Fruit fly (Drosophila melanogaster) Kc167 (cell line): ENCODE data around the gene g.

Experiments
- Myc ChIP-seq: fragments of >200 bp; optimal IDR thresholded peaks from 2 replicates; lab custom pipeline; 2017; ENCODE audit warnings: missing external identifiers
- Sin3A ChIP-seq: fragments of >200 bp; optimal IDR thresholded peaks from 2 replicates; lab custom pipeline; 2018; ENCODE audit warnings: missing external identifiers
- h ChIP-seq: fragments of >200 bp; optimal IDR thresholded peaks from 3 replicates; lab custom pipeline; 2018; ENCODE audit warnings: missing external identifiers
- insv ChIP-seq: fragments of >200 bp; optimal IDR thresholded peaks from 3 replicates; lab custom pipeline; 2018; ENCODE audit warnings: missing external identifiers
- psq ChIP-seq: fragments of >200 bp; optimal IDR thresholded peaks from 2 replicates; lab custom pipeline; 2017; ENCODE audit warnings: missing external identifiers
- ttk ChIP-seq: sonication (Bioruptor generic); optimal IDR thresholded peaks from 2 replicates; lab custom pipeline; 2017; ENCODE audit warnings: missing external identifiers

Gene g

dm6 chrX:13747635-13748467, 11.8 kb upstream of the g start:
- TF ChIP-seq Myc (lab: Kevin White, UChicago) (no peak), h (lab: Kevin White, UChicago) (no peak), psq (lab: Kevin White, UChicago) (no peak), ttk (lab: Kevin White, UChicago) (no peak), insv (lab: Kevin White, UChicago) (no peak), Sin3A (lab: Kevin White, UChicago) (no peak)

dm6 chrX:13747052-13747451, 11.0 kb upstream of the g start:
- no peak for TF ChIP-seq insv (lab: Kevin White, UChicago)
- no peak for TF ChIP-seq h (lab: Kevin White, UChicago)
- TF ChIP-seq ttk (lab: Kevin White, UChicago): no peak
- TF ChIP-seq psq (lab: Kevin White, UChicago): no peak
- TF ChIP-seq Myc (lab: Kevin White, UChicago): no peak
- TF ChIP-seq Sin3A (lab: Kevin White, UChicago): no peak

- TF ChIP-seq psq (lab: Kevin White, UChicago): no peak
- TF ChIP-seq insv (lab: Kevin White, UChicago): no peak
- TF ChIP-seq h (lab: Kevin White, UChicago): no peak
- no peak for TF ChIP-seq Sin3A (lab: Kevin White, UChicago)
- no peak for TF ChIP-seq Myc (lab: Kevin White, UChicago)
Observed at dm6 chrX:13744599-13745052, 8.5 kb upstream of the g start, which contains the start of gene Grip91. Gene Grip91 (minus strand): TSS chrX:13744683.

dm6 chrX:13740992-13741391, 4.9 kb upstream of the g start:
- TF ChIP-seq insv (lab: Kevin White, UChicago) (no peak), Sin3A (lab: Kevin White, UChicago) (no peak), Myc (lab: Kevin White, UChicago) (no peak), ttk (lab: Kevin White, UChicago) (no peak), psq (lab: Kevin White, UChicago) (no peak), h (lab: Kevin White, UChicago) (no peak)

dm6 chrX:13740062-13740461, 4.0 kb upstream of the g start:
- TF ChIP-seq ttk (lab: Kevin White, UChicago) (no peak), insv (lab: Kevin White, UChicago) (no peak), h (lab: Kevin White, UChicago) (no peak), Sin3A (lab: Kevin White, UChicago) (no peak), psq (lab: Kevin White, UChicago) (no peak), Myc (lab: Kevin White, UChicago) (no peak)

dm6 chrX:13739411-13739888, 3.4 kb upstream of the g start, which contains the start of gene CG11151:
Gene CG11151 (plus strand): TSS chrX:13739744.
- TF ChIP-seq insv (lab: Kevin White, UChicago) (peak; percentile 34), ttk (lab: Kevin White, UChicago) (no peak), h (lab: Kevin White, UChicago) (no peak), Myc (lab: Kevin White, UChicago) (no peak)

dm6 chrX:13737939-13738338, 1.9 kb upstream of the g start, which contains the start of gene CG11134:
Gene CG11134 (plus strand): TSS chrX:13737942.
- TF ChIP-seq h (lab: Kevin White, UChicago): no peak
- TF ChIP-seq Sin3A (lab: Kevin White, UChicago): no peak
- TF ChIP-seq psq (lab: Kevin White, UChicago): no peak
- no peak for TF ChIP-seq insv (lab: Kevin White, UChicago)
- no peak for TF ChIP-seq Myc (lab: Kevin White, UChicago)
- TF ChIP-seq ttk (lab: Kevin White, UChicago): no peak

- TF ChIP-seq Sin3A (lab: Kevin White, UChicago) (no peak), Myc (lab: Kevin White, UChicago) (no peak), ttk (lab: Kevin White, UChicago) (no peak), insv (lab: Kevin White, UChicago) (no peak), h (lab: Kevin White, UChicago) (no peak), psq (lab: Kevin White, UChicago) (no peak)
Observed at dm6 chrX:13735322-13736173, 530 bp downstream of the g start.

- TF ChIP-seq h (lab: Kevin White, UChicago) (no peak), ttk (lab: Kevin White, UChicago) (no peak), Sin3A (lab: Kevin White, UChicago) (no peak), Myc (lab: Kevin White, UChicago) (no peak), insv (lab: Kevin White, UChicago) (no peak), psq (lab: Kevin White, UChicago) (no peak)
Observed at dm6 chrX:13734866-13735265, 1.2 kb downstream of the g start.

dm6 chrX:13721934-13722333, 14.1 kb downstream of the g start, which contains the start of the genes Mrgn1 and mus101:
Gene Mrgn1 (minus strand): TSS chrX:13721977.
Gene mus101 (plus strand): TSS chrX:13722246.
- TF ChIP-seq Sin3A (lab: Kevin White, UChicago) (no peak), psq (lab: Kevin White, UChicago) (no peak), h (lab: Kevin White, UChicago) (no peak), Myc (lab: Kevin White, UChicago) (no peak), insv (lab: Kevin White, UChicago) (no peak), ttk (lab: Kevin White, UChicago) (no peak)
